Worm (Caenorhabditis elegans) whole organism, late embryonic: ENCODE data around the gene bus-18.

Source experiments
- C38D4.7 ChIP-seq: fragments of 200-800 bp; sonication (Bioruptor generic); optimal IDR thresholded peaks from 2 replicates; lab custom pipeline; 2018; ENCODE audit warnings: mild to moderate bottlenecking, missing genetic modification characterization, moderate library complexity, missing compliant biosample characterization
- ceh-24 ChIP-seq: sonication (generic microtip); optimal IDR thresholded peaks from 2 replicates; lab custom pipeline; 2016; ENCODE audit warnings: mild to moderate bottlenecking, missing genetic modification characterization, missing compliant biosample characterization
- nfya-1 ChIP-seq: sonication (generic microtip); optimal IDR thresholded peaks from 2 replicates; lab custom pipeline; 2017; ENCODE audit warnings: missing genetic modification characterization, mild to moderate bottlenecking, missing compliant biosample characterization, antibody characterized with exemption, moderate library complexity
- sox-2 ChIP-seq: fragments of 200-800 bp; sonication (Bioruptor generic); IDR thresholded peaks from 2 replicates; pipeline ENCODE4 v1.3.6; 2022; ENCODE audit warnings: missing genetic modification reagents, missing genetic modification characterization, missing compliant biosample characterization
- sox-4 ChIP-seq: sonication (generic microtip); optimal IDR thresholded peaks from 2 replicates; lab custom pipeline; 2017; ENCODE audit warnings: mild to moderate bottlenecking, missing genetic modification characterization, inconsistent platforms, missing compliant biosample characterization

DNA sequence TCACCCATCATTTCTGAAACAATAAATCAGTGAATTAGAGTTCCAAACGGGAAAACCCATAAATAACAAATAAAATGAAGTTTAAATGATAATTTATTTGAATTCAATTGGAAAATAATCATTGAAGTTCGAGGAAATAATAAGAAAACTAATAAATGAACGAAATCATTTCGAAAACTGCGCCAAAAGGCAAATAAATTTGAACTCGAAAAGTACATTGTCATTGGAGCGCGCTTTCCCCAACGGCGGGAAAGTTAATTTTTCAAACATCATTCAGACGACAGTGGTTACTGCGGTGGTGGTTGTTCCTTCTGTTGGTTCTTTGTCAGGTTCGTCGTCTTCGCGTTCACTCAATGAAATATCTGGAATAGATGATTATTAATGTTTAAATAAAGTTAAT lies 40.1 kb upstream of the bus-18 start, which contains the start of gene npp-22:
- TF ChIP-seq nfya-1 = no peak
- no peak for TF ChIP-seq ceh-24 (tag; lab: Kevin White, UChicago)
- TF ChIP-seq sox-2 (GFP tag; lab: Robert Waterston, UW) = no peak
- no peak for TF ChIP-seq C38D4.7 (GFP tag; lab: Kevin White, UChicago)
- no peak for TF ChIP-seq sox-4 (tag; lab: Kevin White, UChicago)
